Worm (Caenorhabditis elegans) whole organism, L3 larva: ENCODE measurements around the gene C28C12.11.

Source experiments
- ZK546.5 ChIP-seq: sonication (generic microtip); optimal IDR thresholded peaks from 2 replicates; lab custom pipeline; 2017; ENCODE audit warnings: missing biosample characterization, missing genetic modification characterization
- ceh-16 ChIP-seq: sonication (generic microtip); optimal IDR thresholded peaks from 2 replicates; lab custom pipeline; 2017; ENCODE audit warnings: missing biosample characterization, missing genetic modification characterization
- ceh-28 ChIP-seq: fragments of 150-350 bp; optimal IDR thresholded peaks from 2 replicates; lab custom pipeline; 2014; ENCODE audit warnings: missing biosample characterization, missing genetic modification reagents, missing genetic modification characterization
- ceh-82 ChIP-seq: fragments of 150-350 bp; optimal IDR thresholded peaks from 2 replicates; lab custom pipeline; 2014; ENCODE audit warnings: missing biosample characterization, missing genetic modification characterization
- ceh-9 ChIP-seq: sonication (generic microtip); optimal IDR thresholded peaks from 2 replicates; lab custom pipeline; 2018; ENCODE audit warnings: missing biosample characterization, missing genetic modification characterization
- daf-12 ChIP-seq: fragments of 150-350 bp; optimal IDR thresholded peaks from 2 replicates; lab custom pipeline; 2014; ENCODE audit warnings: missing biosample characterization, missing genetic modification reagents, missing genetic modification characterization
- egl-27 ChIP-seq: sonication (generic microtip); optimal IDR thresholded peaks from 4 replicates; lab custom pipeline; 2017; ENCODE audit warnings: missing biosample characterization, missing genetic modification reagents, missing genetic modification characterization
- egl-5 ChIP-seq: fragments of 150-350 bp; optimal IDR thresholded peaks from 2 replicates; lab custom pipeline; 2017; ENCODE audit warnings: missing biosample characterization, missing genetic modification reagents, missing genetic modification characterization, inconsistent platforms
- elt-1 ChIP-seq: fragments of 150-350 bp; optimal IDR thresholded peaks from 2 replicates; lab custom pipeline; 2014; ENCODE audit warnings: missing biosample characterization, missing genetic modification characterization
- elt-2 ChIP-seq: sonication (generic microtip); optimal IDR thresholded peaks from 2 replicates; lab custom pipeline; 2016; ENCODE audit warnings: missing genetic modification reagents, mild to moderate bottlenecking, missing genetic modification characterization, missing compliant biosample characterization
- eor-1 ChIP-seq, 2 experiments: fragments of 150-350 bp; optimal IDR thresholded peaks; 2 replicates each; lab custom pipeline; 2014 to 2018; ENCODE audit warnings: missing biosample characterization in 2 of 2, missing genetic modification characterization in 2 of 2
- fkh-10 ChIP-seq: sonication (generic microtip); optimal IDR thresholded peaks from 2 replicates; lab custom pipeline; 2017; ENCODE audit warnings: missing biosample characterization, missing genetic modification reagents, missing genetic modification characterization
- fkh-2 ChIP-seq: fragments of 150-350 bp; optimal IDR thresholded peaks from 2 replicates; lab custom pipeline; 2014; ENCODE audit warnings: missing biosample characterization, missing genetic modification reagents, missing genetic modification characterization
- fos-1 ChIP-seq: fragments of 150-350 bp; optimal IDR thresholded peaks from 2 replicates; lab custom pipeline; 2014; ENCODE audit warnings: missing biosample characterization, missing genetic modification characterization
- hmg-11 ChIP-seq: sonication (generic microtip); optimal IDR thresholded peaks from 2 replicates; lab custom pipeline; 2016; ENCODE audit warnings: missing genetic modification characterization, missing compliant biosample characterization
- jun-1 ChIP-seq: fragments of 150-350 bp; optimal IDR thresholded peaks from 2 replicates; lab custom pipeline; 2014; ENCODE audit warnings: missing biosample characterization, missing genetic modification reagents, missing genetic modification characterization
- lin-39 ChIP-seq: fragments of 150-350 bp; optimal IDR thresholded peaks from 2 replicates; lab custom pipeline; 2018; ENCODE audit warnings: missing biosample characterization, missing genetic modification reagents, missing genetic modification characterization
- lsy-12 ChIP-seq: sonication (generic microtip); optimal IDR thresholded peaks from 2 replicates; lab custom pipeline; 2016; ENCODE audit warnings: mild to moderate bottlenecking, missing genetic modification characterization, missing compliant biosample characterization
- mdl-1 ChIP-seq: fragments of 150-350 bp; optimal IDR thresholded peaks from 2 replicates; lab custom pipeline; 2014; ENCODE audit warnings: missing biosample characterization, missing genetic modification characterization
- mml-1 ChIP-seq: fragments of 150-350 bp; sonication (generic microtip); optimal IDR thresholded peaks from 3 replicates; lab custom pipeline; 2014; ENCODE audit warnings: missing biosample characterization, missing genetic modification characterization
- nfya-1 ChIP-seq: sonication (generic microtip); optimal IDR thresholded peaks from 2 replicates; lab custom pipeline; 2017; ENCODE audit warnings: missing genetic modification characterization, mild to moderate bottlenecking, missing compliant biosample characterization, antibody characterized with exemption, moderate library complexity; ENCODE audit not compliant: insufficient read depth
- nhr-11 ChIP-seq: fragments of 150-350 bp; optimal IDR thresholded peaks from 2 replicates; lab custom pipeline; 2014; ENCODE audit warnings: missing biosample characterization, missing genetic modification characterization
- nhr-12 ChIP-seq: fragments of 150-350 bp; optimal IDR thresholded peaks from 2 replicates; lab custom pipeline; 2014; ENCODE audit warnings: missing biosample characterization, missing genetic modification characterization
- nhr-23 ChIP-seq: fragments of 150-350 bp; optimal IDR thresholded peaks from 2 replicates; lab custom pipeline; 2014; ENCODE audit warnings: missing biosample characterization, missing genetic modification reagents, missing genetic modification characterization
- nhr-237 ChIP-seq: fragments of 150-350 bp; optimal IDR thresholded peaks from 2 replicates; lab custom pipeline; 2014; ENCODE audit warnings: missing biosample characterization, missing genetic modification characterization
- nhr-25 ChIP-seq: sonication (generic microtip); optimal IDR thresholded peaks from 2 replicates; lab custom pipeline; 2017; ENCODE audit warnings: missing biosample characterization, missing genetic modification characterization
- nhr-43 ChIP-seq: sonication (generic microtip); optimal IDR thresholded peaks from 2 replicates; lab custom pipeline; 2016; ENCODE audit warnings: mild to moderate bottlenecking, missing genetic modification characterization, missing compliant biosample characterization; ENCODE audit not compliant: poor library complexity, severe bottlenecking
- nhr-67 ChIP-seq: fragments of 150-350 bp; optimal IDR thresholded peaks from 2 replicates; lab custom pipeline; 2014; ENCODE audit warnings: missing biosample characterization, missing genetic modification characterization
- nhr-76 ChIP-seq: fragments of 150-350 bp; sonication (generic microtip); optimal IDR thresholded peaks from 5 replicates; lab custom pipeline; 2014; ENCODE audit warnings: missing biosample characterization, missing genetic modification characterization
- nhr-77 ChIP-seq: fragments of 150-350 bp; optimal IDR thresholded peaks from 2 replicates; lab custom pipeline; 2014; ENCODE audit warnings: missing biosample characterization, missing genetic modification characterization
- pha-4 ChIP-seq: fragments of 150-350 bp; optimal IDR thresholded peaks from 2 replicates; lab custom pipeline; 2014; ENCODE audit warnings: missing biosample characterization, missing genetic modification reagents, missing genetic modification characterization
- pqm-1 ChIP-seq: fragments of 150-350 bp; optimal IDR thresholded peaks from 2 replicates; lab custom pipeline; 2017; ENCODE audit warnings: missing biosample characterization, missing genetic modification characterization, inconsistent platforms
- sea-2 ChIP-seq: fragments of 150-350 bp; sonication (generic microtip); optimal IDR thresholded peaks from 4 replicates; lab custom pipeline; 2014; ENCODE audit warnings: missing biosample characterization, missing genetic modification reagents, missing genetic modification characterization
- skn-1 ChIP-seq: fragments of 150-350 bp; optimal IDR thresholded peaks from 2 replicates; lab custom pipeline; 2014; ENCODE audit warnings: missing biosample characterization, missing genetic modification characterization
- tbx-2 ChIP-seq: sonication (generic microtip); optimal IDR thresholded peaks from 2 replicates; lab custom pipeline; 2016; ENCODE audit warnings: mild to moderate bottlenecking, missing genetic modification characterization, missing compliant biosample characterization
- unc-62 ChIP-seq: fragments of 150-350 bp; sonication (generic microtip); optimal IDR thresholded peaks from 4 replicates; lab custom pipeline; 2014; ENCODE audit warnings: missing biosample characterization, missing genetic modification reagents, missing genetic modification characterization
- zag-1 ChIP-seq: fragments of 150-350 bp; optimal IDR thresholded peaks from 2 replicates; lab custom pipeline; 2014; ENCODE audit warnings: missing biosample characterization, missing genetic modification characterization
- ztf-4 ChIP-seq: fragments of 150-350 bp; optimal IDR thresholded peaks from 2 replicates; lab custom pipeline; 2014; ENCODE audit warnings: missing biosample characterization, missing genetic modification characterization

C28C12.11 gene

ce11 chrIV:8463069-8463468 is 10.8 kb upstream of the C28C12.11 start:
- no peak for TF ChIP-seq mml-1 (tag; lab: Kevin White, UChicago)
- no peak for TF ChIP-seq nhr-237
- no peak for TF ChIP-seq nhr-11 (tag; lab: Kevin White, UChicago)
- no peak for TF ChIP-seq skn-1 (tag; lab: Kevin White, UChicago)
- no peak for TF ChIP-seq sea-2 (GFP tag; lab: Kevin White, UChicago)
- TF ChIP-seq lin-39 = no peak
- TF ChIP-seq elt-2 (tag; lab: Kevin White, UChicago) = no peak
- TF ChIP-seq egl-27 (tag; lab: Kevin White, UChicago) = peak; percentile 41
- peak; percentile 64 for TF ChIP-seq nhr-25
- no peak for TF ChIP-seq ZK546.5
- TF ChIP-seq ceh-16 = no peak
- no peak for TF ChIP-seq ceh-28 (tag; lab: Kevin White, UChicago)
- TF ChIP-seq elt-1 = no peak
- TF ChIP-seq unc-62 (GFP tag; lab: Kevin White, UChicago) = peak; percentile 80
- no peak for TF ChIP-seq hmg-11 (tag; lab: Kevin White, UChicago)
- TF ChIP-seq nfya-1 (tag; lab: Kevin White, UChicago) = no peak
- peak; percentile 70 for TF ChIP-seq nhr-23 (tag; lab: Kevin White, UChicago)
- TF ChIP-seq nhr-76 (tag; lab: Kevin White, UChicago) = no peak
- TF ChIP-seq egl-5 = no peak
- peak; percentile 37 for TF ChIP-seq mdl-1 (tag; lab: Kevin White, UChicago)
- peak; percentile 11 for TF ChIP-seq nhr-43

DNA sequence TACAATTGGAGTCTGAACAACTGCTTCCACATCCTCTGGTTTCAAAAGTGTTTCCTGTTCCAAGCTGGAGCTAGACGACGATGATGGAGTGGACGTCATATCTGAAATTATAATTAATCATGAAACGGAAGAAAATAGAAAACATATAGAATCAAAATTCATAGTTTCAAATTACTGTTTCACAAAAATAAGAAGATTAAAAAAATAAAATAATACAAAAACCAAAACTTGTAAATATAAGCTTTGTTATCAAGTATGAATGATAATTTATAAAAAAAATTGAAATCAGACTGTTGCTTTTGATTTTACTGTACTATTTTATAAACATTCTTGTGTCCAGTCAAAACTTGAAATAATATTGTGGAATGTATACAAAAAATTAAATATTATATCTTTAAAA is 10.1 kb upstream of the C28C12.11 start, which contains the start of gene str-176:
Gene str-176, minus strand, starts transcription at position 101 of the 400 bp plus-strand sequence.
- TF ChIP-seq egl-5 (no peak), nhr-43 (no peak), zag-1 (tag; lab: Kevin White, UChicago) (no peak), nhr-67 (tag; lab: Kevin White, UChicago) (no peak), ceh-9 (tag; lab: Kevin White, UChicago) (no peak), nhr-12 (no peak), fos-1 (tag; lab: Kevin White, UChicago) (no peak), daf-12 (no peak), ceh-28 (tag; lab: Kevin White, UChicago) (no peak), nhr-77 (tag; lab: Kevin White, UChicago) (no peak), unc-62 (GFP tag; lab: Kevin White, UChicago) (no peak), jun-1 (tag; lab: Kevin White, UChicago) (no peak), nhr-25 (no peak), ceh-82 (tag; lab: Kevin White, UChicago) (no peak), ceh-16 (no peak), egl-27 (tag; lab: Kevin White, UChicago) (no peak), ztf-4 (tag; lab: Kevin White, UChicago) (no peak), tbx-2 (tag; lab: Kevin White, UChicago) (no peak)
- TF ChIP-seq, all 47 proteins: peak for 0

- TF ChIP-seq nhr-67 (tag; lab: Kevin White, UChicago) (no peak), lsy-12 (tag; lab: Kevin White, UChicago) (no peak), eor-1 (tag; optimal IDR thresholded peaks at IDR 0.05; lab: Kevin White, UChicago) (no peak), egl-27 (tag; lab: Kevin White, UChicago) (no peak), mdl-1 (tag; lab: Kevin White, UChicago) (no peak), nhr-12 (no peak), lin-39 (no peak), fkh-10 (GFP tag; lab: Kevin White, UChicago) (no peak), mml-1 (tag; lab: Kevin White, UChicago) (no peak)
Observed at ce11 chrIV:8464187-8464586, 9.7 kb upstream of the C28C12.11 start.

DNA sequence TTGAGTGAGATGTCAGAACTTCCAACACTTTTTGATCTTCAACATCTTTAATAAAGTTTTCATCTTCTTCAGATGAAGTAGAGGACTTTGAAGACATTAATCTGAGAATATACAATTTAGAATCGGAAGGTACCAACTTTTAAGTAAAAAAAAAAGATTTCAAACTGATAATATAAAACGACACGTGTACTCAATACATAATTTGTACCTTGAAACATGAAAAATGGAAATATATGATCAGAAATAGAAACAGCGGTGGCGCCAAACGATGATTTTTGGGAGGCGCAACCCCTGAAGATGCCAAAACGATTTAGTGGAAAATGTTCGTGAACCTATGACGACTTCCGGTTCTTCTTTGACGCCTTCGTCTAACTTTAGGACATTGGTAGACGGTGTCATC is 1.4 kb upstream of the C28C12.11 start, which contains the start of gene oat-1:
Gene oat-1, minus strand, starts transcription at position 101 of the 400 bp plus-strand sequence.
- TF ChIP-seq pha-4 = no peak
- TF ChIP-seq pqm-1 (tag; lab: Kevin White, UChicago) = no peak
- no peak for TF ChIP-seq lin-39
- no peak for TF ChIP-seq nfya-1 (tag; lab: Kevin White, UChicago)
- TF ChIP-seq nhr-67 (tag; lab: Kevin White, UChicago) = no peak
- no peak for TF ChIP-seq ceh-28 (tag; lab: Kevin White, UChicago)
- TF ChIP-seq eor-1 (tag; optimal IDR thresholded peaks at IDR 0.05; lab: Kevin White, UChicago) = no peak
- TF ChIP-seq nhr-43 = no peak
- no peak for TF ChIP-seq fkh-2 (tag; lab: Kevin White, UChicago)
- no peak for TF ChIP-seq jun-1 (tag; lab: Kevin White, UChicago)
